Worm (Caenorhabditis elegans) whole organism, early embryonic: ENCODE data around the gene C13F10.8.

ENCODE experiments used
- ama-1 ChIP-seq: fragments of 150-350 bp; optimal IDR thresholded peaks from 2 replicates; lab custom pipeline; 2014
- ceh-13 ChIP-seq: fragments of 200-800 bp; sonication (Bioruptor generic); optimal IDR thresholded peaks from 2 replicates; lab custom pipeline; 2018; ENCODE audit warnings: mild to moderate bottlenecking, missing genetic modification characterization, missing compliant biosample characterization
- ceh-36 ChIP-seq: sonication (generic microtip); optimal IDR thresholded peaks from 2 replicates; lab custom pipeline; 2016; ENCODE audit warnings: missing genetic modification characterization, inconsistent platforms, missing compliant biosample characterization
- ets-7 ChIP-seq: sonication (generic microtip); optimal IDR thresholded peaks from 2 replicates; lab custom pipeline; 2016; ENCODE audit warnings: missing genotype, missing genetic modification characterization, missing compliant biosample characterization
- hmbx-1 ChIP-seq: sonication (generic microtip); optimal IDR thresholded peaks from 2 replicates; lab custom pipeline; 2016; ENCODE audit warnings: mild to moderate bottlenecking, missing genetic modification characterization, missing compliant biosample characterization
- hmg-4 ChIP-seq: fragments of 200-800 bp; sonication (Bioruptor generic); optimal IDR thresholded peaks from 2 replicates; lab custom pipeline; 2018; ENCODE audit warnings: mild to moderate bottlenecking, missing genetic modification characterization, missing compliant biosample characterization
- hnd-1 ChIP-seq: sonication (generic microtip); optimal IDR thresholded peaks from 2 replicates; lab custom pipeline; 2016; ENCODE audit warnings: missing genetic modification characterization, missing compliant biosample characterization
- scrt-1 ChIP-seq: fragments of 200-800 bp; sonication (Bioruptor generic); IDR thresholded peaks from 2 replicates; pipeline ENCODE4 v1.3.6; 2022; ENCODE audit warnings: missing genetic modification characterization, missing compliant biosample characterization
- tbx-11 ChIP-seq: fragments of 200-800 bp; sonication (Bioruptor generic); IDR thresholded peaks from 2 replicates; pipeline ENCODE4 v1.3.6; 2022; ENCODE audit warnings: missing genetic modification characterization, missing compliant biosample characterization
- tbx-37 ChIP-seq: fragments of 200-800 bp; sonication (Bioruptor generic); conservative IDR thresholded peaks from 2 replicates; pipeline ENCODE4 v1.3.6; 2022; ENCODE audit warnings: missing genetic modification reagents, missing genetic modification characterization, missing compliant biosample characterization
- tra-4 ChIP-seq: sonication (generic microtip); optimal IDR thresholded peaks from 2 replicates; lab custom pipeline; 2017; ENCODE audit warnings: missing genetic modification characterization, missing compliant biosample characterization

- TF ChIP-seq hmbx-1 (tag; lab: Kevin White, UChicago) (no peak), hmg-4 (GFP tag; lab: Kevin White, UChicago) (no peak), scrt-1 (GFP tag; lab: Robert Waterston, UW) (no peak), ama-1 (lab: Kevin White, UChicago) (peak; percentile 21), hnd-1 (tag; lab: Kevin White, UChicago) (no peak), tbx-11 (GFP tag; lab: Robert Waterston, UW) (no peak), tra-4 (no peak), ceh-13 (GFP tag; lab: Kevin White, UChicago) (no peak), tbx-37 (GFP tag; lab: Robert Waterston, UW) (no peak), ets-7 (no peak), ceh-36 (tag; lab: Kevin White, UChicago) (no peak)
These were observed 22.4 kb downstream of the C13F10.8 start for ce11 chrV:7198403-7198802.
